Fruit fly (Drosophila melanogaster) whole organism, adult: Measurements from ENCODE around the gene Paics.

Experiments
- CG11617 ChIP-seq: fragments of 200-800 bp; sonication (Bioruptor generic); optimal IDR thresholded peaks from 2 replicates; lab custom pipeline; 2017; ENCODE audit warnings: mild to moderate bottlenecking, missing biosample characterization, missing genetic modification reagents, missing genetic modification characterization
- CG12768 ChIP-seq: fragments of 200-800 bp; sonication (Bioruptor generic); optimal IDR thresholded peaks from 2 replicates; lab custom pipeline; 2017; ENCODE audit warnings: missing biosample characterization, missing genetic modification characterization, mild to moderate bottlenecking, moderate library complexity, missing genetic modification reagents
- CG14711 ChIP-seq: fragments of 200-800 bp; sonication (Bioruptor generic); optimal IDR thresholded peaks from 2 replicates; lab custom pipeline; 2018; ENCODE audit warnings: missing biosample characterization, mild to moderate bottlenecking, missing genetic modification characterization, moderate library complexity
- CG1620 ChIP-seq: fragments of 200-800 bp; sonication (Bioruptor generic); optimal IDR thresholded peaks from 2 replicates; lab custom pipeline; 2016; ENCODE audit warnings: missing biosample characterization, missing genetic modification characterization
- CG33017 ChIP-seq: fragments of 200-800 bp; sonication (Bioruptor generic); optimal IDR thresholded peaks from 2 replicates; lab custom pipeline; 2018; ENCODE audit warnings: missing biosample characterization, mild to moderate bottlenecking, missing genetic modification characterization, moderate library complexity
- CG5204 ChIP-seq: fragments of 200-800 bp; sonication (Bioruptor generic); optimal IDR thresholded peaks from 2 replicates; lab custom pipeline; 2016; ENCODE audit warnings: missing biosample characterization, missing genetic modification characterization
- CG7045 ChIP-seq: fragments of 200-800 bp; sonication (Bioruptor generic); optimal IDR thresholded peaks from 2 replicates; lab custom pipeline; 2017; ENCODE audit warnings: missing biosample characterization, mild to moderate bottlenecking, missing genetic modification characterization
- CG7101 ChIP-seq: fragments of 200-800 bp; sonication (Bioruptor generic); optimal IDR thresholded peaks from 2 replicates; lab custom pipeline; 2018; ENCODE audit warnings: missing biosample characterization, mild to moderate bottlenecking, missing genetic modification characterization, moderate library complexity
- Clk ChIP-seq: fragments of 200-800 bp; sonication (Bioruptor generic); optimal IDR thresholded peaks from 2 replicates; lab custom pipeline; 2017; ENCODE audit warnings: missing biosample characterization, missing genetic modification characterization
- Crg-1 ChIP-seq: fragments of 200-800 bp; sonication (Bioruptor generic); optimal IDR thresholded peaks from 2 replicates; lab custom pipeline; 2016; ENCODE audit warnings: missing biosample characterization, missing genetic modification characterization
- Hr96 ChIP-seq: fragments of 200-800 bp; sonication (Bioruptor generic); optimal IDR thresholded peaks from 2 replicates; lab custom pipeline; 2016; ENCODE audit warnings: missing biosample characterization, missing genetic modification characterization
- Mnt ChIP-seq: fragments of 200-800 bp; sonication (Bioruptor generic); optimal IDR thresholded peaks from 2 replicates; lab custom pipeline; 2016; ENCODE audit warnings: missing biosample characterization, mild to moderate bottlenecking, missing genetic modification characterization
- bab1 ChIP-seq: fragments of 200-800 bp; sonication (Bioruptor generic); optimal IDR thresholded peaks from 3 replicates; lab custom pipeline; 2019; ENCODE audit warnings: missing biosample characterization, mild to moderate bottlenecking, missing genetic modification characterization, moderate library complexity
- cic ChIP-seq: fragments of 200-800 bp; sonication (Bioruptor generic); optimal IDR thresholded peaks from 2 replicates; lab custom pipeline; 2017; ENCODE audit warnings: missing biosample characterization, mild to moderate bottlenecking, missing genetic modification characterization, moderate library complexity
- cnc ChIP-seq, 2 experiments: fragments of >200 bp; optimal IDR thresholded peaks; 2 replicates each; lab custom pipeline; 2017
- kay ChIP-seq: fragments of 200-800 bp; sonication (Bioruptor generic); peaks from one replicate; lab custom pipeline; 2016; ENCODE audit warnings: missing biosample characterization, missing genetic modification characterization, borderline replicate concordance
- ovo ChIP-seq: fragments of 200-800 bp; sonication (Bioruptor generic); optimal IDR thresholded peaks from 2 replicates; lab custom pipeline; 2016; ENCODE audit warnings: missing biosample characterization, missing genetic modification characterization
- pad ChIP-seq: fragments of 200-800 bp; sonication (Bioruptor generic); optimal IDR thresholded peaks from 3 replicates; lab custom pipeline; 2017; ENCODE audit warnings: missing biosample characterization, missing genetic modification characterization, mild to moderate bottlenecking, moderate library complexity, missing genetic modification reagents
- tj ChIP-seq: fragments of 200-800 bp; sonication (Bioruptor generic); optimal IDR thresholded peaks from 3 replicates; lab custom pipeline; 2017; ENCODE audit warnings: missing biosample characterization, mild to moderate bottlenecking, missing genetic modification characterization, moderate library complexity
- toe ChIP-seq: fragments of 200-800 bp; sonication (Bioruptor generic); optimal IDR thresholded peaks from 2 replicates; lab custom pipeline; 2016; ENCODE audit warnings: missing biosample characterization, missing genetic modification characterization

Gene Paics

dm6 chrX:12760466-12761133, at the start of gene Paics:
Gene Paics, minus strand, starts transcription at chrX:12760617.
- TF ChIP-seq Mnt (GFP tag; lab: Kevin White, UChicago) (peak; percentile 16), CG7045 (no peak), bab1 (peak; percentile 4), CG14711 (peak; percentile 0), kay (GFP tag; lab: Kevin White, UChicago) (no peak), CG1620 (no peak), toe (GFP tag; lab: Kevin White, UChicago) (no peak), Clk (GFP tag; lab: Kevin White, UChicago) (no peak)

dm6 chrX:12801357-12801756, 40.9 kb upstream of the Paics start, which contains the start of gene Nep6:
Gene Nep6, plus strand, starts transcription at chrX:12801661.
- TF ChIP-seq Clk (GFP tag; lab: Kevin White, UChicago) (no peak), cic (GFP tag; lab: Kevin White, UChicago) (peak; percentile 68), CG11617 (GFP tag; lab: Kevin White, UChicago) (no peak), kay (GFP tag; lab: Kevin White, UChicago) (no peak)

- TF ChIP-seq CG14711 (no peak), CG7101 (peak; percentile 8), pad (GFP tag; lab: Kevin White, UChicago) (no peak), Mnt (GFP tag; lab: Kevin White, UChicago) (peak; percentile 24), CG7045 (no peak), kay (GFP tag; lab: Kevin White, UChicago) (no peak), Clk (GFP tag; lab: Kevin White, UChicago) (no peak), Hr96 (GFP tag; lab: Kevin White, UChicago) (peak; percentile 8), cnc (optimal IDR thresholded peaks at IDR 0.05; lab: Kevin White, UChicago) (no peak), CG11617 (GFP tag; lab: Kevin White, UChicago) (no peak), ovo (GFP tag; lab: Kevin White, UChicago) (peak; percentile 1), Crg-1 (GFP tag; lab: Kevin White, UChicago) (no peak), CG33017 (tag; lab: Kevin White, UChicago) (peak; percentile 44), bab1 (no peak), CG12768 (GFP tag; lab: Kevin White, UChicago) (peak; percentile 6), tj (no peak), CG5204 (GFP tag; lab: Kevin White, UChicago) (no peak), cic (GFP tag; lab: Kevin White, UChicago) (no peak), toe (GFP tag; lab: Kevin White, UChicago) (no peak), CG1620 (no peak)
Measured at dm6 chrX:12784690-12785441, 24.4 kb upstream of the Paics start, which contains the start of gene CG32647. Gene CG32647, minus strand, starts transcription at chrX:12784958.

- TF ChIP-seq CG11617 (GFP tag; lab: Kevin White, UChicago), result peak; percentile 25
- no peak for TF ChIP-seq pad (GFP tag; lab: Kevin White, UChicago)
- TF ChIP-seq CG33017 (tag; lab: Kevin White, UChicago), result peak; percentile 31
- peak; percentile 36 for TF ChIP-seq CG7101
- peak; percentile 2 for TF ChIP-seq ovo (GFP tag; lab: Kevin White, UChicago)
- TF ChIP-seq kay (GFP tag; lab: Kevin White, UChicago), result no peak
- no peak for TF ChIP-seq Mnt (GFP tag; lab: Kevin White, UChicago)
- TF ChIP-seq CG5204 (GFP tag; lab: Kevin White, UChicago), result no peak
- TF ChIP-seq CG12768 (GFP tag; lab: Kevin White, UChicago), result no peak
- peak; percentile 54 for TF ChIP-seq CG7045
- no peak for TF ChIP-seq CG14711
Measured at dm6 chrX:12777763-12778408, 17.5 kb upstream of the Paics start.

dm6 chrX:12777195-12777594, 16.8 kb upstream of the Paics start:
- TF ChIP-seq bab1, result no peak
- peak; percentile 7 for TF ChIP-seq kay (GFP tag; lab: Kevin White, UChicago)
- no peak for TF ChIP-seq Mnt (GFP tag; lab: Kevin White, UChicago)
- TF ChIP-seq toe (GFP tag; lab: Kevin White, UChicago), result no peak
- TF ChIP-seq Crg-1 (GFP tag; lab: Kevin White, UChicago), result no peak
- no peak for TF ChIP-seq Clk (GFP tag; lab: Kevin White, UChicago)

- no peak for TF ChIP-seq cic (GFP tag; lab: Kevin White, UChicago)
- TF ChIP-seq CG11617 (GFP tag; lab: Kevin White, UChicago), result no peak
- TF ChIP-seq CG5204 (GFP tag; lab: Kevin White, UChicago), result no peak
- TF ChIP-seq CG7101, result no peak
- TF ChIP-seq ovo (GFP tag; lab: Kevin White, UChicago), result no peak
- TF ChIP-seq CG33017 (tag; lab: Kevin White, UChicago), result no peak
- TF ChIP-seq bab1, result no peak
- no peak for TF ChIP-seq Hr96 (GFP tag; lab: Kevin White, UChicago)
- no peak for TF ChIP-seq Mnt (GFP tag; lab: Kevin White, UChicago)
Measured at dm6 chrX:12766286-12766685, 5.9 kb upstream of the Paics start.
